Fruit fly (Drosophila melanogaster): ENCODE measurements around the gene CG8281.

dm6 chr3L:7877466-7877865 lies 34.8 kb upstream of the CG8281 start:
- TF ChIP-seq psq (optimal IDR thresholded peaks at IDR 0.05) (no peak), Sin3A (optimal IDR thresholded peaks at IDR 0.05) (no peak), Myc (optimal IDR thresholded peaks at IDR 0.05) (no peak), ttk (optimal IDR thresholded peaks at IDR 0.05) (no peak), insv (optimal IDR thresholded peaks at IDR 0.05) (no peak), h (optimal IDR thresholded peaks at IDR 0.05) (no peak)
